Fruit fly (Drosophila melanogaster): ENCODE measurements around the gene CG13643.

CG13643 gene

DNA sequence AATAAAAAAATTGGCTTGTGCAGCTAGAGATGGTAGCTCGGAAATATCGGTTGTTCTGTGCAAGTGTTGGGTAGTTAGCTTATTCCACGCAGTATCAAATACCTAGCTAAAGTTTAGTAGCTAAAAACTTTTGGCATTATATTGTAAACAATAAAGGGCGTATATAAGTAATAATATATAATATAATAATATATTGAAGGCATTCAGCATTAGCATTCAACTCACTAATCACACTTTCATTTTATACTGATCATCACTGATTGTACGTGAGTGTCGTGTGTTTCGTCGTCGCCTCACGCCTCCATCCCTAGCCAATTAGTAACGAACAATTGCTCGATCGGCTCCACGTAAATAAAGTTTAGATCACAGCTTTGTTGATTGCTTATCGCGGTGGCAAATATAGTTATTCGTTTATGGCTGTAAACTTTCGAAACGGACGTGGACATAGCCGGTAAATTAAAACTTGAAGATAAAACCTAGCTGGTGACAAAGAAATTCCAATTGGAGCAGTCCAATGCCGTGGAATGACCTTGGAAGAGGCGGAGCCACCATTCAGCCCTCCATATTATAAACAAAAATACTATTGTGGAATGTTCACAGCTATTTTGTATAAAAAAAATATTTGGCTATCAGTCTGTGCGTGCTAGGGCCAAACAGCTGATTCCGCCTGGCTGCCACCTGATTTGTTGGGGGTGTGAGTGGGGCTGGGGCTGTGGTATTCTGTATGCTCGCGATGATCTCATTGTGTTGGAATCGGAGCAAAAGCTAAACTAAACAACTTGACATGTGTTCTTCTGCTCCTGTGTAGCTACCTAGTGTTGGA, 12.2 kb upstream of the CG13643 start, which contains the start of the genes PIG-S, sud1 and CG11168 (continued):
- TF ChIP-seq CG2712 (tag; optimal IDR thresholded peaks at IDR 0.05) (peak; percentile 75), CG33213 (GFP tag; optimal IDR thresholded peaks at IDR 0.05) (no peak), kah (GFP tag; optimal IDR thresholded peaks at IDR 0.05) (peak; percentile 12), CG7556 (GFP tag; optimal IDR thresholded peaks at IDR 0.05) (no peak), CG4707 (GFP tag; optimal IDR thresholded peaks at IDR 0.05) (no peak), chinmo (GFP tag; IDR thresholded peaks at IDR 0.05; ENCODE audit: partially characterized antibody) (peak; percentile 85; the same call in 2 of the 4 replicates), NfI (GFP tag; optimal IDR thresholded peaks at IDR 0.05) (peak; percentile 57)

DNA sequence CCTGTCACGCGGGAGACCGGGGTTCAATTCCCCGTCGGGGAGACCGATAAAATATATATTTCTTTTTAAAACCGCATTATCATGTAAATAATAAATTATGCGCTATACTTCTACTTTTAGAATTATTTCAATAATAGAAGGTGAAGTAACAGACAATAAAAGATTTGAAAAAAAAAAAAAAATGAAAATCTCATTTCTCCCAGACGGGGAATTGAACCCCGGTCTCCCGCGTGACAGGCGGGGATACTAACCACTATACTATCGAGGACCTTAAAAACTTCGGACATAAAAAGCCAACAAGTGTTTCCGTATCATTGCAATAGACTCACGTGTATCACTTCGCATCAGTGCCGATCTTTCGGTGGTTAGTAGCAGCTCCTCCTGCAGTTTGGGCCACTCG, 9.1 kb upstream of the CG13643 start:
- TF ChIP-seq CG33557 (GFP tag; optimal IDR thresholded peaks at IDR 0.05) (no peak), zen (tag; optimal IDR thresholded peaks at IDR 0.05) (no peak), fd96Cb (tag; optimal IDR thresholded peaks at IDR 0.05) (no peak), CG1024 (GFP tag; IDR thresholded peaks at IDR 0.05) (no peak), CG16813 (GFP tag; IDR thresholded peaks at IDR 0.05; ENCODE audit: partially characterized antibody) (peak; percentile 51; the same call in 2 of the 3 replicates), Trl (optimal IDR thresholded peaks at IDR 0.05) (no peak), Trl (GFP tag; optimal IDR thresholded peaks at IDR 0.05) (no peak), amos (GFP tag; IDR thresholded peaks at IDR 0.05; ENCODE audit: partially characterized antibody) (peak; percentile 54; the same call in 1 of the 2 replicates), tio (GFP tag; optimal IDR thresholded peaks at IDR 0.05) (no peak), bbx (GFP tag; IDR thresholded peaks at IDR 0.05; ENCODE audit: partially characterized antibody) (no peak), gro (GFP tag; optimal IDR thresholded peaks at IDR 0.05) (no peak), CG5953 (GFP tag; IDR thresholded peaks at IDR 0.05) (no peak), HLH54F (GFP tag; optimal IDR thresholded peaks at IDR 0.05) (no peak), CG6791 (GFP tag; IDR thresholded peaks at IDR 0.05; ENCODE audit: partially characterized antibody) (peak; percentile 7; the same call in 1 of the 3 replicates), peb (GFP tag; IDR thresholded peaks at IDR 0.05) (no peak), Scr (GFP tag; IDR thresholded peaks at IDR 0.05; ENCODE audit: partially characterized antibody) (0 out of 2 replicates have a peak, but pooled peaks have one; percentile 13), kah (GFP tag; optimal IDR thresholded peaks at IDR 0.05) (no peak), CG10321 (GFP tag; IDR thresholded peaks at IDR 0.05) (no peak), CG31388 (GFP tag; optimal IDR thresholded peaks at IDR 0.05) (no peak), Bdp1 (GFP tag; optimal IDR thresholded peaks at IDR 0.05) (peak; percentile 89), sd (tag; optimal IDR thresholded peaks at IDR 0.05) (no peak), HLHmδ (GFP tag; optimal IDR thresholded peaks at IDR 0.05) (no peak), Sry-β (GFP tag; optimal IDR thresholded peaks at IDR 0.05) (no peak), Opbp (GFP tag; IDR thresholded peaks at IDR 0.05; ENCODE audit: partially characterized antibody) (0 out of 3 replicates have a peak, but pooled peaks have one; percentile 34), nerfin-2 (GFP tag; IDR thresholded peaks at IDR 0.05; ENCODE audit: partially characterized antibody) (no peak), E2f2 (GFP tag; IDR thresholded peaks at IDR 0.05) (no peak), Dek (tag; optimal IDR thresholded peaks at IDR 0.05) (no peak), CG3726 (GFP tag; IDR thresholded peaks at IDR 0.05) (no peak)

DNA sequence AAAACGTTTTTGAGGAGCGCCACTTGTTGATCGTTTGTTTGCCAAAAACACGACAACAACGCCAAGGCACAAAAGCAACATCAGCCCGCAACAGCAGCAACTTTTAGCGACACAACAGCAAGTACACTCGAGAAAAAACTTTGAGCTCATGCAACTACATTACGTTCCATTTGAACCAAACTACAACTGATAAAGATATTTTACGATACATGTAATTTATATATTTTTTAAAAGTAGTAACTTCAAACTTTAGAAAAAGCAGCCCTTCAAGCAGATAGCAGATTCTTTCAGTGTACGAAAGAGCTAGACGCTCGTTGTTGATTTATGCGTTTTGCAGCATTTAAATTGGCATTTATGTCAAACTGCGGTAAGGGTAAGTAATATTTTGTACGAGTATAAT, 4.3 kb upstream of the CG13643 start:
- no peak for TF ChIP-seq CG10274 (GFP tag; optimal IDR thresholded peaks at IDR 0.05)
- TF ChIP-seq CG6654 (GFP tag; optimal IDR thresholded peaks at IDR 0.05) = no peak
- TF ChIP-seq abd-A (tag; optimal IDR thresholded peaks at IDR 0.05) = no peak
- TF ChIP-seq chif (GFP tag; optimal IDR thresholded peaks at IDR 0.05) = no peak
- no peak for TF ChIP-seq CG11560 (tag; IDR thresholded peaks at IDR 0.05)
- no peak for TF ChIP-seq exex (tag; optimal IDR thresholded peaks at IDR 0.05)
- TF ChIP-seq dan (GFP tag; IDR thresholded peaks at IDR 0.05) = no peak
- no peak for TF ChIP-seq btn (GFP tag; optimal IDR thresholded peaks at IDR 0.05)
- no peak for TF ChIP-seq CG1529 (GFP tag; optimal IDR thresholded peaks at IDR 0.05)
- no peak for TF ChIP-seq CG43689 (GFP tag; IDR thresholded peaks at IDR 0.05)
- TF ChIP-seq CG2678 (tag; optimal IDR thresholded peaks at IDR 0.05) = no peak
- no peak for TF ChIP-seq p53 (GFP tag; optimal IDR thresholded peaks at IDR 0.05)
- peak; percentile 34; the same call in 1 of the 2 replicates for TF ChIP-seq sisA (GFP tag; IDR thresholded peaks at IDR 0.05)
- no peak for TF ChIP-seq CG6813 (GFP tag; optimal IDR thresholded peaks at IDR 0.05)
